Worm (Caenorhabditis elegans) whole organism, late embryonic: Measurements from ENCODE around the gene H04D03.7.
A peak's percentile ranks its signal among the peaks of the same experiment; 100 is the strongest.
"Not testable (repeated sequence)": the region's sequence is repeated elsewhere in the genome, so short reads cannot be mapped to it uniquely, and the experiment has no call there.

Source experiments
- C08G9.2 ChIP-seq: sonication (generic microtip); optimal IDR thresholded peaks from 2 replicates; lab custom pipeline; 2016; ENCODE audit warnings: mild to moderate bottlenecking, missing genetic modification characterization, moderate library complexity, missing compliant biosample characterization
- F13H6.1 ChIP-seq: sonication (generic microtip); optimal IDR thresholded peaks from 2 replicates; lab custom pipeline; 2016; ENCODE audit warnings: missing genetic modification characterization, missing compliant biosample characterization
- K02D7.2 ChIP-seq: sonication (generic microtip); optimal IDR thresholded peaks from 2 replicates; lab custom pipeline; 2017; ENCODE audit warnings: mild to moderate bottlenecking, missing genetic modification characterization, missing compliant biosample characterization
- K09A11.1 ChIP-seq: sonication (generic microtip); optimal IDR thresholded peaks from 2 replicates; lab custom pipeline; 2017; ENCODE audit warnings: antibody characterized with exemption, mild to moderate bottlenecking, missing genetic modification characterization, missing compliant biosample characterization; ENCODE audit not compliant: insufficient read depth
- T23F11.4 ChIP-seq: fragments of 200-800 bp; sonication (Bioruptor generic); optimal IDR thresholded peaks from 2 replicates; lab custom pipeline; 2018; ENCODE audit warnings: mild to moderate bottlenecking, missing genetic modification characterization, missing compliant biosample characterization
- ama-1 ChIP-seq: fragments of 150-350 bp; optimal IDR thresholded peaks from 2 replicates; lab custom pipeline; 2014
- ceh-14 ChIP-seq: sonication (generic microtip); optimal IDR thresholded peaks from 2 replicates; lab custom pipeline; 2016; ENCODE audit warnings: missing genotype, missing genetic modification characterization, missing compliant biosample characterization
- ceh-18 ChIP-seq: sonication (generic microtip); optimal IDR thresholded peaks from 2 replicates; lab custom pipeline; 2016; ENCODE audit warnings: missing genetic modification characterization, missing compliant biosample characterization
- ceh-19 ChIP-seq: fragments of 200-800 bp; sonication (Bioruptor generic); optimal IDR thresholded peaks from 2 replicates; lab custom pipeline; 2018; ENCODE audit warnings: mild to moderate bottlenecking, missing genetic modification characterization, missing compliant biosample characterization
- ceh-22 ChIP-seq: sonication (generic microtip); optimal IDR thresholded peaks from 2 replicates; lab custom pipeline; 2017; ENCODE audit warnings: missing biosample characterization, missing genetic modification characterization
- ceh-31 ChIP-seq: sonication (generic microtip); optimal IDR thresholded peaks from 2 replicates; lab custom pipeline; 2016; ENCODE audit warnings: missing genetic modification characterization, missing compliant biosample characterization
- ceh-34 ChIP-seq: sonication (generic microtip); optimal IDR thresholded peaks from 2 replicates; lab custom pipeline; 2016; ENCODE audit warnings: mild to moderate bottlenecking, missing genetic modification characterization, missing compliant biosample characterization
- ceh-45 ChIP-seq: fragments of 200-800 bp; sonication (Bioruptor generic); IDR thresholded peaks from 2 replicates; pipeline ENCODE4 v1.3.6; 2022; ENCODE audit warnings: missing genetic modification reagents, missing genetic modification characterization, missing compliant biosample characterization
- ceh-48 ChIP-seq: sonication (generic microtip); optimal IDR thresholded peaks from 2 replicates; lab custom pipeline; 2016; ENCODE audit warnings: missing genetic modification characterization, inconsistent platforms, missing compliant biosample characterization
- che-1 ChIP-seq: sonication (generic microtip); optimal IDR thresholded peaks from 2 replicates; lab custom pipeline; 2016; ENCODE audit warnings: mild to moderate bottlenecking, missing genetic modification characterization, missing compliant biosample characterization
- dve-1 ChIP-seq: sonication (generic microtip); optimal IDR thresholded peaks from 2 replicates; lab custom pipeline; 2017; ENCODE audit warnings: antibody characterized with exemption, mild to moderate bottlenecking, missing genetic modification characterization, missing compliant biosample characterization
- elt-2 ChIP-seq: sonication (generic microtip); optimal IDR thresholded peaks from 2 replicates; lab custom pipeline; 2016; ENCODE audit warnings: missing genetic modification reagents, missing genetic modification characterization, missing compliant biosample characterization
- eyg-1 ChIP-seq: sonication (generic microtip); optimal IDR thresholded peaks from 2 replicates; lab custom pipeline; 2016; ENCODE audit warnings: missing genotype, missing genetic modification characterization, missing compliant biosample characterization
- fax-1 ChIP-seq: sonication (generic microtip); optimal IDR thresholded peaks from 2 replicates; lab custom pipeline; 2016; ENCODE audit warnings: missing genotype, missing genetic modification characterization, missing compliant biosample characterization
- fkh-6 ChIP-seq: sonication (generic microtip); optimal IDR thresholded peaks from 2 replicates; lab custom pipeline; 2016; ENCODE audit warnings: missing genetic modification characterization, missing compliant biosample characterization
- gmeb-2 ChIP-seq: sonication (generic microtip); optimal IDR thresholded peaks from 2 replicates; lab custom pipeline; 2016; ENCODE audit warnings: missing genetic modification characterization, inconsistent platforms, missing compliant biosample characterization
- hlh-13 ChIP-seq: fragments of 200-800 bp; sonication (Bioruptor generic); optimal IDR thresholded peaks from 2 replicates; lab custom pipeline; 2018; ENCODE audit warnings: mild to moderate bottlenecking, missing genetic modification characterization, missing compliant biosample characterization
- hlh-30 ChIP-seq: sonication (generic microtip); optimal IDR thresholded peaks from 2 replicates; lab custom pipeline; 2017; ENCODE audit warnings: antibody characterized with exemption, missing genetic modification characterization, missing compliant biosample characterization; ENCODE audit not compliant: insufficient read depth
- lim-6 ChIP-seq: sonication (generic microtip); optimal IDR thresholded peaks from 2 replicates; lab custom pipeline; 2016; ENCODE audit warnings: missing genetic modification characterization, missing compliant biosample characterization
- nfya-1 ChIP-seq: sonication (generic microtip); optimal IDR thresholded peaks from 2 replicates; lab custom pipeline; 2017; ENCODE audit warnings: missing genetic modification characterization, mild to moderate bottlenecking, missing compliant biosample characterization, antibody characterized with exemption, moderate library complexity
- nhr-11 ChIP-seq: fragments of 150-350 bp; optimal IDR thresholded peaks from 2 replicates; lab custom pipeline; 2014; ENCODE audit warnings: missing biosample characterization, missing genetic modification characterization
- nhr-232 ChIP-seq: sonication (generic microtip); optimal IDR thresholded peaks from 2 replicates; lab custom pipeline; 2016; ENCODE audit warnings: missing genetic modification characterization, missing compliant biosample characterization
- pag-3 ChIP-seq: sonication (generic microtip); optimal IDR thresholded peaks from 2 replicates; lab custom pipeline; 2016; ENCODE audit warnings: missing compliant biosample characterization, missing genetic modification characterization, borderline replicate concordance
- pax-1 ChIP-seq: fragments of 150-350 bp; optimal IDR thresholded peaks from 2 replicates; lab custom pipeline; 2014; ENCODE audit warnings: missing biosample characterization, missing genetic modification characterization
- pha-2 ChIP-seq: sonication (generic microtip); optimal IDR thresholded peaks from 2 replicates; lab custom pipeline; 2017; ENCODE audit warnings: mild to moderate bottlenecking, missing genetic modification characterization, missing compliant biosample characterization
- pqm-1 ChIP-seq: sonication (generic microtip); optimal IDR thresholded peaks from 2 replicates; lab custom pipeline; 2016; ENCODE audit warnings: missing genetic modification characterization, missing compliant biosample characterization
- ref-2 ChIP-seq: sonication (generic microtip); optimal IDR thresholded peaks from 2 replicates; lab custom pipeline; 2016; ENCODE audit warnings: missing genetic modification characterization, missing compliant biosample characterization
- sox-2 ChIP-seq: fragments of 200-800 bp; sonication (Bioruptor generic); IDR thresholded peaks from 2 replicates; pipeline ENCODE4 v1.3.6; 2022; ENCODE audit warnings: missing genetic modification reagents, missing genetic modification characterization, missing compliant biosample characterization
- syd-9 ChIP-seq: sonication (generic microtip); optimal IDR thresholded peaks from 2 replicates; lab custom pipeline; 2016; ENCODE audit warnings: mild to moderate bottlenecking, missing genetic modification characterization, moderate library complexity, missing compliant biosample characterization
- tbx-2 ChIP-seq: sonication (generic microtip); optimal IDR thresholded peaks from 2 replicates; lab custom pipeline; 2016; ENCODE audit warnings: missing genetic modification characterization, missing compliant biosample characterization
- unc-3 ChIP-seq, 2 experiments: fragments of 200-800 bp in 1 of 2; sonication (Bioruptor generic) in 1 of 2; sonication (generic microtip) in 1 of 2; conservative IDR thresholded peaks in 1 of 2; optimal IDR thresholded peaks in 1 of 2; 2 replicates each; pipeline versions ENCODE4 v1.3.6 to Lab custom; 2016 to 2022; ENCODE audit warnings: missing compliant biosample characterization in 2 of 2, missing genetic modification characterization in 2 of 2, missing genetic modification reagents in 1 of 2
- unc-42 ChIP-seq: sonication (generic microtip); optimal IDR thresholded peaks from 2 replicates; lab custom pipeline; 2016; ENCODE audit warnings: missing genotype, missing genetic modification characterization, missing compliant biosample characterization
- unc-86 ChIP-seq: sonication (generic microtip); optimal IDR thresholded peaks from 2 replicates; lab custom pipeline; 2016; ENCODE audit warnings: missing genetic modification characterization, missing compliant biosample characterization

Gene H04D03.7

DNA sequence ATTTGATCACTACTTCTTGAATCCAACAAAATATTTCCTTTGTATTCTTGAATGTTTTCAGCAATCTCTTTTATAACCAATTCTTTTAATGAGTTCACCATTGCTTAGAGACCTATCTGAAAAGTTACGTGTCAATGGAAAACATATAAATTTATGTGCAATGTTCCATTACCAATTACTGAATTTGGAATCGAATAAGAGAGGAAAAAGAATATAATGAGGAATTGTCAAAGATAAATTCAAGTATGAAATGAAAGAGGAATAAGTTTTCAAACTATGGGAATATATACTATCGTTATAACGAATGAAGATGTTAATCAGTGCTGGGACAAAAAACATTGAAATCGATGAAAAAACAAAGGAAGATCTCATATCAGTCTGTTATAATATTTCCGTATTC is 4.4 kb upstream of the H04D03.7 start, which contains the start of gene H04D03.4:
Gene H04D03.4 (minus strand): TSS at position 101 of the 400 bp plus-strand sequence.
- TF ChIP-seq hlh-30 (tag; lab: Kevin White, UChicago), result no peak
- TF ChIP-seq unc-86 (tag; lab: Kevin White, UChicago), result no peak
- TF ChIP-seq ceh-34 (tag; lab: Kevin White, UChicago), result no peak
- TF ChIP-seq hlh-13 (GFP tag; lab: Kevin White, UChicago), result no peak
- TF ChIP-seq syd-9 (tag; lab: Kevin White, UChicago), result no peak
- no peak for TF ChIP-seq unc-3 (GFP tag; conservative IDR thresholded peaks at IDR 0.05; lab: Robert Waterston, UW)
- no peak for TF ChIP-seq unc-3 (tag; optimal IDR thresholded peaks at IDR 0.05; lab: Kevin White, UChicago)
- TF ChIP-seq che-1 (tag; lab: Kevin White, UChicago), result no peak
- no peak for TF ChIP-seq pax-1 (tag; lab: Kevin White, UChicago)
- no peak for TF ChIP-seq ceh-45
- TF ChIP-seq nhr-232 (tag; lab: Kevin White, UChicago), result no peak

DNA sequence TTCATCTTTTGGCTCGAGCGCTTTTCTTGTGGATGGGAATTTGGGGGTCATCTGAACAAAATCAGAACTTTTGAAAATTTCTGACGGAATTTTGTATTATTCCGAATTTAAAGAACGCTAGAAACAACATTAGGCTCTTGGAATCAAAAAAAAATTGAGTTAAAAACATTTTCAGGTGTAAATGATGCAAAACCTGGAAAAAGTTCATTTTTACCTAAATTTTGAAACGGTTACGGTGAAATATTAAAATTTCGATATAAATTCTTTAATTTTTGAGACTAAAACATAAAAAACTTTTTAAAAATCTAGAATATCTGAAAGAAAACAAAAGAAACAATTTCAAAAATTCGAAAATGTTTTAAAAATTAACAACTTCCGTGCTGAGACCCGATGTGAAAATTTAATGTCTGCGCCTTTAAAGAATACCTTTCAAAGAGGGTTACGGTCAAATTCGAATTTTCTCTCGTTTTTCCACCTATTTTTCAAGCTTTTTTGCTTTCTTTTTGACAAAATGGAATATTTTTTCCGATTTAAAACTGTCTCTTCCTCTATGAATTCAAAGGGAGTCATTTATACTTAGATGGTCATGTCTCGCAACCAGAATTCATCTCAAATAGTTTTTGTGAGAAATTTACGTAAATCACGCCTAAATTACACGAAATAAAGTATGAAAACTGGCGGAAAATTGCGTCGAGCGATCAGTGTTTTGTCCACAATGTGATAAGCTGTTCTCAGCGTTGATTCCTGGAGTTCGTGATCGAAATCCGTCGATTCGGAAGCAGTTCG is 4.1 kb downstream of the H04D03.7 start, which contains the start of the genes H04D03.2 and ecps-2:
Gene H04D03.2 (minus strand): TSS at position 51 of the 786 bp plus-strand sequence.
Gene ecps-2 (plus strand): TSS at position 736 of the 786 bp plus-strand sequence.
- TF ChIP-seq pax-1 (tag; lab: Kevin White, UChicago), result no peak
- TF ChIP-seq ceh-45, result no peak
- TF ChIP-seq lim-6, result no peak
- TF ChIP-seq ceh-19 (GFP tag; lab: Kevin White, UChicago), result no peak
- TF ChIP-seq T23F11.4, result no peak

DNA sequence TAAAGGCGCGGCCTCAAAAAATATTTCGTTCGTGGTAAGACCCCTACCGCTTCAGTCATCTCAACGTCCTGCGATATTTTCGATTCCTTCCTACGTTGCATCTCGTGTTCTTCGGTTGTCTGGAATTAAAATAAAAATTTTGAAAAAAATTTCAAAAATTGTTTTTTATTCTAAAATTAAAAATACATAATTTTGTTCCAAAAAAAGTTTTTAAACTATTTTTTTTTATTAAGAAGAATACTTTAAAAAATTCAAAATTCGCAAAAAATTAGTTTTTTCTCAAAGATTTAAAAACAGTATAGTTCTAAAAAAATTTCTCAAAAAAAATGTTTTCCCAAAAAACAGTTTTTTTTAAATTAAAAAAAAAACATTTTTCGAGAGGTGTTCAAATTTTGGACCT is 7.8 kb downstream of the H04D03.7 start, which contains the start of gene H04D03.6:
Gene H04D03.6 (minus strand): TSS at position 101 of the 400 bp plus-strand sequence.
- not testable (repeated sequence) for TF ChIP-seq ceh-18 (tag; lab: Kevin White, UChicago); sox-2; ref-2 (tag; lab: Kevin White, UChicago)

DNA sequence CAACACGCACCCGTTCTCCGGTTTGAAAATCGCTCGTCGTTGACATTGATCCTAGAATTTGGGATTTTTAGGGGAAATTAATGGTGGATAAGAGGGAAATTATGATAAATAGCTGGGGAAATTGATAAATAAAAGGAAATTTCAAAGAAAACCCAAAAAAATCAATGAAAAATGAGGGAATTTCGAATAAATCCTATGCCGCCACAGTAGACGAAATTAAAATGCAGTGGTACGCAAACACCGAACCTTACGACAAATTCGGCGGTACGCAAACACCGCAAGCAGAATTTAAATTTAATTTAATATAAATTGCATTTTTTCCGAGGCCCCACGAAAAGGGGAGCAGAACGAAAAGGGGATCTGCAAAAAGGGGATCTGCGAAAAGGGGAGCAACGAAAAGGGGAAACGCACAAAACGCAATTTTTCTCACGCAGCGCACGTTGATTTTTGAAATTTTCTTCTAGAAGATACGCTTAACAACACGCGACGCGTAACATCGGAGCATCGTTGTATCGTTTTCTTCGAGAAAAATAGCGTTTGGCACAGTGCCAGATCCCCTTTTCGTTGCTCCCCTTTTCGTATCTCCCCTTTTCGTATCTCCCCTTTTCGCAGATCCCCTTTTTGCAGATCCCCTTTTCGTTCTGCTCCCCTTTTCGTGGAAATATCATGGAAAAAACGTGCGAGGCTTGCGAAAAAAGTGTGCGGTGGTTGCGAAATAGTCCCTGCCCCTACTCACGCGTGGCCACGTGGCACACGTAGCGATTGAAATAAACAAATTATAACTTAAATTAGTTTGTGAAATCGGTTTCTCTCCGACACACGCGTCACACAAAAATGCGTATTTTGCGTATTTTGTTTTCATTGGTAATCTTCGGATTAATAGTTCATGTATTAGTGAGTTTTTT is 10.4 kb downstream of the H04D03.7 start, which contains the start of the genes smrd-1 and enu-3.1:
Gene smrd-1 (minus strand): TSS at position 51 of the 905 bp plus-strand sequence.
Gene enu-3.1 (plus strand): TSS at position 339 of the 905 bp plus-strand sequence.
- TF ChIP-seq elt-2 (tag; lab: Kevin White, UChicago) (peak; percentile 14), ref-2 (tag; lab: Kevin White, UChicago) (peak; percentile 36), tbx-2 (tag; lab: Kevin White, UChicago) (peak; percentile 58), nfya-1 (tag; lab: Kevin White, UChicago) (peak; percentile 4), unc-86 (tag; lab: Kevin White, UChicago) (peak; percentile 23), pqm-1 (tag; lab: Kevin White, UChicago) (peak; percentile 48), ceh-34 (tag; lab: Kevin White, UChicago) (peak; percentile 50), unc-42 (tag; lab: Kevin White, UChicago) (peak; percentile 99), ceh-14 (tag; lab: Kevin White, UChicago) (peak; percentile 97), unc-3 (GFP tag; conservative IDR thresholded peaks at IDR 0.05; lab: Robert Waterston, UW) (0 out of 2 replicates have a peak, but pooled peaks have one; percentile 15), F13H6.1 (tag; lab: Kevin White, UChicago) (peak; percentile 49), ceh-18 (tag; lab: Kevin White, UChicago) (peak; percentile 40), lim-6 (peak; percentile 83), ceh-31 (tag; lab: Kevin White, UChicago) (peak; percentile 87), C08G9.2 (peak; percentile 40), fax-1 (tag; lab: Kevin White, UChicago) (peak; percentile 31)
- TF ChIP-seq unc-3 (tag; optimal IDR thresholded peaks at IDR 0.05; lab: Kevin White, UChicago), result not testable (repeated sequence)

DNA sequence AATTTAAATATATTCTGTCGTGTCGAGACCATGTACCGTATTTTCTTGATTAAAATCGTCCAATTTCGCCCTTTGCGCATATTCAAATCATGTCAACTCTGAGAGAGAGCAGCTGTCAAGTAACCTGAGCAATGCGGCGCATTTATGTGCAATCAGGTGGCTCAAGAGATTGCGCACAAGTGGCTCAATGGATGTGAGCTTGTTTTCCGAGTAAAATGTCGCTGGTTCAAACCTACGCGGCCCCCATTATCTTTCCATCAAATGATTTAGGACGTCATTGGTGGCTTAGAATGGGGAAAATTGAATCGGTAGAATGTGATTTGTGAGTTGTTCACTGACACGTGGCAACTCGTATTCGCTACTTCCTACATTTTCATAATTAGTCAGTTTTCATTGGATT is 14.5 kb downstream of the H04D03.7 start:
- TF ChIP-seq pax-1 (tag; lab: Kevin White, UChicago) (no peak), eyg-1 (no peak), gmeb-2 (tag; lab: Kevin White, UChicago) (peak; percentile 38), unc-86 (tag; lab: Kevin White, UChicago) (no peak), nhr-11 (tag; lab: Kevin White, UChicago) (no peak), pha-2 (peak; percentile 73), nfya-1 (tag; lab: Kevin White, UChicago) (peak; percentile 71), K09A11.1 (tag; lab: Kevin White, UChicago) (no peak), ceh-22 (no peak), ama-1 (no peak), K02D7.2 (tag; lab: Kevin White, UChicago) (peak; percentile 26), pag-3 (tag; lab: Kevin White, UChicago) (no peak), dve-1 (no peak), fkh-6 (tag; lab: Kevin White, UChicago) (no peak), hlh-30 (tag; lab: Kevin White, UChicago) (peak; percentile 66), ceh-48 (tag; lab: Kevin White, UChicago) (peak; percentile 43)
